Worm (Caenorhabditis elegans) whole organism, L2 larva: ENCODE measurements around the gene W08G11.5.

Experiments used
- C34F6.9 ChIP-seq: fragments of 150-350 bp; optimal IDR thresholded peaks from 2 replicates; lab custom pipeline; 2014; ENCODE audit warnings: missing biosample characterization, missing genetic modification characterization
- elt-1 ChIP-seq: fragments of 150-350 bp; optimal IDR thresholded peaks from 2 replicates; lab custom pipeline; 2014; ENCODE audit warnings: missing biosample characterization, missing genetic modification characterization
- nhr-129 ChIP-seq: fragments of 150-350 bp; optimal IDR thresholded peaks from 2 replicates; lab custom pipeline; 2014; ENCODE audit warnings: missing biosample characterization, missing genetic modification characterization
- sma-9 ChIP-seq, 2 experiments: fragments of 150-350 bp in 1 of 2; sonication (generic microtip) in 1 of 2; optimal IDR thresholded peaks; 2 replicates each; lab custom pipeline; 2014 to 2016; ENCODE audit warnings: missing genetic modification characterization in 2 of 2, mild to moderate bottlenecking in 1 of 2, missing biosample characterization in 1 of 2, missing compliant biosample characterization in 1 of 2, missing genetic modification reagents in 1 of 2, moderate library complexity in 1 of 2
- unc-39 ChIP-seq: fragments of 150-350 bp; optimal IDR thresholded peaks from 2 replicates; lab custom pipeline; 2014; ENCODE audit warnings: missing biosample characterization, missing genetic modification characterization
- unc-62 ChIP-seq: fragments of 150-350 bp; optimal IDR thresholded peaks from 2 replicates; lab custom pipeline; 2014; ENCODE audit warnings: missing biosample characterization, missing genetic modification reagents, missing genetic modification characterization
- zag-1 ChIP-seq: fragments of 150-350 bp; optimal IDR thresholded peaks from 2 replicates; lab custom pipeline; 2014; ENCODE audit warnings: missing biosample characterization, missing genetic modification characterization

ce11 chrV:16300276-16300675 lies 46.0 kb downstream of the W08G11.5 start, which contains the start of gene srbc-82:
- TF ChIP-seq C34F6.9 (tag; lab: Kevin White, UChicago) (no peak), sma-9 (GFP tag; optimal IDR thresholded peaks at IDR 0.05; lab: Kevin White, UChicago) (no peak), sma-9 (tag; optimal IDR thresholded peaks at IDR 0.05; lab: Kevin White, UChicago) (no peak), unc-39 (tag; lab: Kevin White, UChicago) (no peak), zag-1 (tag; lab: Kevin White, UChicago) (no peak), unc-62 (GFP tag; lab: Kevin White, UChicago) (no peak), nhr-129 (tag; lab: Kevin White, UChicago) (no peak), elt-1 (no peak)
